Fruit fly (Drosophila melanogaster) whole organism, wandering third instar larva: ENCODE data around the gene CG34307.

Source experiments
- Rel ChIP-seq, 2 experiments: fragments of 200-800 bp; sonication (Bioruptor generic) in 1 of 2; optimal IDR thresholded peaks; 2 replicates in 1 of 2; 3 replicates in 1 of 2; lab custom pipeline; 2016 to 2019; ENCODE audit warnings: mild to moderate bottlenecking in 2 of 2, missing biosample characterization in 2 of 2, missing genetic modification characterization in 2 of 2, moderate library complexity in 1 of 2

The CG34307 gene

dm6 chr3R:11947959-11948358 is 50.6 kb downstream of the CG34307 start:
- TF ChIP-seq Rel (GFP tag; optimal IDR thresholded peaks at IDR 0.05; lab: Kevin White, UChicago): no peak
- TF ChIP-seq Rel (tag; optimal IDR thresholded peaks at IDR 0.05; lab: Kevin White, UChicago): no peak
